Fruit fly (Drosophila melanogaster): ENCODE data around the gene beat-Vc.

dm6 chr3R:12723759-12724158 is 59.3 kb downstream of the beat-Vc start:
- no peak for TF ChIP-seq CG14711 (tag; optimal IDR thresholded peaks at IDR 0.05)
- no peak for TF ChIP-seq cic (GFP tag; optimal IDR thresholded peaks at IDR 0.05)
- no peak for TF ChIP-seq Mnt (GFP tag; optimal IDR thresholded peaks at IDR 0.05)
- no peak for TF ChIP-seq CG12768 (GFP tag; optimal IDR thresholded peaks at IDR 0.05)
- TF ChIP-seq pad (GFP tag; optimal IDR thresholded peaks at IDR 0.05) = no peak
- TF ChIP-seq bab1 (GFP tag; optimal IDR thresholded peaks at IDR 0.05) = peak; percentile 31
- peak; percentile 11 for TF ChIP-seq Crg-1 (GFP tag; optimal IDR thresholded peaks at IDR 0.05)
- TF ChIP-seq ovo (GFP tag; optimal IDR thresholded peaks at IDR 0.05) = peak; percentile 63
- TF ChIP-seq CG7045 (GFP tag; optimal IDR thresholded peaks at IDR 0.05) = no peak
